Worm (Caenorhabditis elegans): ENCODE results near the gene rps-29.

The rps-29 gene

ce11 chrIII:783254-783753, 10.8 kb upstream of the rps-29 start, which contains the start of the genes dagl-2 and ppm-1.G (continued):
- TF ChIP-seq sma-3 (GFP tag; optimal IDR thresholded peaks at IDR 0.05) (peak; percentile 72), C34F6.9 (tag; optimal IDR thresholded peaks at IDR 0.05) (peak; percentile 89), ceh-16 (tag; optimal IDR thresholded peaks at IDR 0.05) (no peak), nhr-6 (tag; optimal IDR thresholded peaks at IDR 0.05) (no peak), elt-1 (tag; optimal IDR thresholded peaks at IDR 0.05) (no peak), lin-13 (GFP tag; optimal IDR thresholded peaks at IDR 0.05) (peak; percentile 59)

- TF ChIP-seq nhr-129 (tag; optimal IDR thresholded peaks at IDR 0.05) = no peak
- no peak for TF ChIP-seq sem-4 (tag; optimal IDR thresholded peaks at IDR 0.05)
- TF ChIP-seq lsy-2 (tag; optimal IDR thresholded peaks at IDR 0.05) = peak in 1 of 2 experiments; percentile 39
- peak; percentile 5 for TF ChIP-seq nhr-21 (tag; optimal IDR thresholded peaks at IDR 0.05)
These were observed 4.5 kb upstream of the rps-29 start for ce11 chrIII:789604-790003.

- TF ChIP-seq zag-1 (tag; optimal IDR thresholded peaks at IDR 0.05) (no peak), nhr-21 (tag; optimal IDR thresholded peaks at IDR 0.05) (no peak), fos-1 (tag; optimal IDR thresholded peaks at IDR 0.05) (no peak), ZK546.5 (tag; optimal IDR thresholded peaks at IDR 0.05) (no peak), ztf-4 (tag; optimal IDR thresholded peaks at IDR 0.05) (no peak), elt-3 (tag; optimal IDR thresholded peaks at IDR 0.05) (no peak), mab-5 (tag; optimal IDR thresholded peaks at IDR 0.05) (no peak), lsy-2 (tag; optimal IDR thresholded peaks at IDR 0.05) (no peak), aly-2 (tag; optimal IDR thresholded peaks at IDR 0.05) (no peak), lin-11 (tag; optimal IDR thresholded peaks at IDR 0.05) (no peak), crh-2 (tag; optimal IDR thresholded peaks at IDR 0.05) (no peak), mbf-1 (tag; optimal IDR thresholded peaks at IDR 0.05) (no peak), sma-3 (GFP tag; optimal IDR thresholded peaks at IDR 0.05) (no peak), R02D3.7 (tag; optimal IDR thresholded peaks at IDR 0.05) (no peak)
These were observed 3.5 kb upstream of the rps-29 start for ce11 chrIII:790591-790990.

ce11 chrIII:793595-793994, 505 bp upstream of the rps-29 start, which contains the start of gene snt-2:
Gene snt-2 (minus strand): TSS chrIII:793733.
- no peak for TF ChIP-seq skn-1 (tag; optimal IDR thresholded peaks at IDR 0.05)
- TF ChIP-seq dmd-4 (tag; optimal IDR thresholded peaks at IDR 0.05) = no peak
- TF ChIP-seq lin-13 (GFP tag; optimal IDR thresholded peaks at IDR 0.05) = peak; percentile 75
- peak; percentile 45 for TF ChIP-seq F13H6.1 (tag; optimal IDR thresholded peaks at IDR 0.05)
- peak; percentile 4 for TF ChIP-seq mab-5 (tag; optimal IDR thresholded peaks at IDR 0.05)
- TF ChIP-seq nhr-25 (tag; optimal IDR thresholded peaks at IDR 0.05) = peak; percentile 50
- peak; percentile 36 for TF ChIP-seq ZK546.5 (tag; optimal IDR thresholded peaks at IDR 0.05)
- peak; percentile 61 for TF ChIP-seq sma-3 (GFP tag; optimal IDR thresholded peaks at IDR 0.05)
- TF ChIP-seq gmeb-1 (tag; optimal IDR thresholded peaks at IDR 0.05) = peak; percentile 78
- TF ChIP-seq mdl-1 (tag; optimal IDR thresholded peaks at IDR 0.05) = peak in 1 of 2 experiments; percentile 39
- TF ChIP-seq zag-1 (tag; optimal IDR thresholded peaks at IDR 0.05) = no peak
- peak; percentile 72 for TF ChIP-seq lin-11 (tag; optimal IDR thresholded peaks at IDR 0.05)
- peak; percentile 40 for TF ChIP-seq sma-9 (GFP tag; optimal IDR thresholded peaks at IDR 0.05)
- TF ChIP-seq sma-9 (tag; optimal IDR thresholded peaks at IDR 0.05) = no peak
- peak; percentile 48 for TF ChIP-seq fos-1 (tag; optimal IDR thresholded peaks at IDR 0.05)
- no peak for TF ChIP-seq sem-4 (tag; optimal IDR thresholded peaks at IDR 0.05)
- peak; percentile 25 for TF ChIP-seq snpc-4 (tag; optimal IDR thresholded peaks at IDR 0.05)
- peak; percentile 72 for TF ChIP-seq C34F6.9 (tag; optimal IDR thresholded peaks at IDR 0.05)
- TF ChIP-seq Y55F3AM.14 (GFP tag; optimal IDR thresholded peaks at IDR 0.05) = peak; percentile 36
- TF ChIP-seq unc-55 (GFP tag; optimal IDR thresholded peaks at IDR 0.05) = peak; percentile 92
- TF ChIP-seq crh-2 (tag; optimal IDR thresholded peaks at IDR 0.05) = peak; percentile 81
- TF ChIP-seq nhr-21 (tag; optimal IDR thresholded peaks at IDR 0.05) = peak; percentile 56
- TF ChIP-seq nhr-129 (tag; optimal IDR thresholded peaks at IDR 0.05) = peak; percentile 71
- TF ChIP-seq lsy-2 (tag; optimal IDR thresholded peaks at IDR 0.05) = peak; percentile 97 to 99
- peak; percentile 21 for TF ChIP-seq ceh-16 (tag; optimal IDR thresholded peaks at IDR 0.05)
- no peak for TF ChIP-seq ceh-82 (tag; optimal IDR thresholded peaks at IDR 0.05)

ce11 chrIII:794984-795596, 990 bp downstream of the rps-29 start, which contains the start of gene trpp-11:
Gene trpp-11 (plus strand): TSS chrIII:795136.
- no peak for TF ChIP-seq C34F6.9 (tag; optimal IDR thresholded peaks at IDR 0.05)
- no peak for TF ChIP-seq gmeb-1 (tag; optimal IDR thresholded peaks at IDR 0.05)
